Worm (Caenorhabditis elegans) whole organism, L3 larva: ENCODE results near the gene irld-14.

ENCODE experiments used
- R02D3.7 ChIP-seq: fragments of 150-350 bp; optimal IDR thresholded peaks from 2 replicates; lab custom pipeline; 2014; ENCODE audit warnings: missing biosample characterization, missing genetic modification characterization
- ZK546.5 ChIP-seq: sonication (generic microtip); optimal IDR thresholded peaks from 2 replicates; lab custom pipeline; 2017; ENCODE audit warnings: missing biosample characterization, missing genetic modification characterization
- ceh-16 ChIP-seq: sonication (generic microtip); optimal IDR thresholded peaks from 2 replicates; lab custom pipeline; 2017; ENCODE audit warnings: missing biosample characterization, missing genetic modification characterization
- ceh-28 ChIP-seq: fragments of 150-350 bp; optimal IDR thresholded peaks from 2 replicates; lab custom pipeline; 2014; ENCODE audit warnings: missing biosample characterization, missing genetic modification reagents, missing genetic modification characterization
- ceh-82 ChIP-seq: fragments of 150-350 bp; optimal IDR thresholded peaks from 2 replicates; lab custom pipeline; 2014; ENCODE audit warnings: missing biosample characterization, missing genetic modification characterization
- daf-12 ChIP-seq: fragments of 150-350 bp; optimal IDR thresholded peaks from 2 replicates; lab custom pipeline; 2014; ENCODE audit warnings: missing biosample characterization, missing genetic modification reagents, missing genetic modification characterization
- egl-5 ChIP-seq: fragments of 150-350 bp; optimal IDR thresholded peaks from 2 replicates; lab custom pipeline; 2017; ENCODE audit warnings: missing biosample characterization, missing genetic modification reagents, missing genetic modification characterization, inconsistent platforms
- elt-1 ChIP-seq: fragments of 150-350 bp; optimal IDR thresholded peaks from 2 replicates; lab custom pipeline; 2014; ENCODE audit warnings: missing biosample characterization, missing genetic modification characterization
- elt-2 ChIP-seq: sonication (generic microtip); optimal IDR thresholded peaks from 2 replicates; lab custom pipeline; 2016; ENCODE audit warnings: missing genetic modification reagents, mild to moderate bottlenecking, missing genetic modification characterization, missing compliant biosample characterization
- eor-1 ChIP-seq, 2 experiments: fragments of 150-350 bp; optimal IDR thresholded peaks; 2 replicates each; lab custom pipeline; 2014 to 2018; ENCODE audit warnings: missing biosample characterization in 2 of 2, missing genetic modification characterization in 2 of 2
- fkh-10 ChIP-seq: sonication (generic microtip); optimal IDR thresholded peaks from 2 replicates; lab custom pipeline; 2017; ENCODE audit warnings: missing biosample characterization, missing genetic modification reagents, missing genetic modification characterization
- fkh-2 ChIP-seq: fragments of 150-350 bp; optimal IDR thresholded peaks from 2 replicates; lab custom pipeline; 2014; ENCODE audit warnings: missing biosample characterization, missing genetic modification reagents, missing genetic modification characterization
- fos-1 ChIP-seq: fragments of 150-350 bp; optimal IDR thresholded peaks from 2 replicates; lab custom pipeline; 2014; ENCODE audit warnings: missing biosample characterization, missing genetic modification characterization
- hmg-11 ChIP-seq: sonication (generic microtip); optimal IDR thresholded peaks from 2 replicates; lab custom pipeline; 2016; ENCODE audit warnings: missing genetic modification characterization, missing compliant biosample characterization
- lin-39 ChIP-seq: fragments of 150-350 bp; optimal IDR thresholded peaks from 2 replicates; lab custom pipeline; 2018; ENCODE audit warnings: missing biosample characterization, missing genetic modification reagents, missing genetic modification characterization
- mml-1 ChIP-seq: fragments of 150-350 bp; sonication (generic microtip); optimal IDR thresholded peaks from 3 replicates; lab custom pipeline; 2014; ENCODE audit warnings: missing biosample characterization, missing genetic modification characterization
- nfya-1 ChIP-seq: sonication (generic microtip); optimal IDR thresholded peaks from 2 replicates; lab custom pipeline; 2017; ENCODE audit warnings: missing genetic modification characterization, mild to moderate bottlenecking, missing compliant biosample characterization, antibody characterized with exemption, moderate library complexity; ENCODE audit not compliant: insufficient read depth
- nhr-11 ChIP-seq: fragments of 150-350 bp; optimal IDR thresholded peaks from 2 replicates; lab custom pipeline; 2014; ENCODE audit warnings: missing biosample characterization, missing genetic modification characterization
- nhr-23 ChIP-seq: fragments of 150-350 bp; optimal IDR thresholded peaks from 2 replicates; lab custom pipeline; 2014; ENCODE audit warnings: missing biosample characterization, missing genetic modification reagents, missing genetic modification characterization
- nhr-237 ChIP-seq: fragments of 150-350 bp; optimal IDR thresholded peaks from 2 replicates; lab custom pipeline; 2014; ENCODE audit warnings: missing biosample characterization, missing genetic modification characterization
- nhr-25 ChIP-seq: sonication (generic microtip); optimal IDR thresholded peaks from 2 replicates; lab custom pipeline; 2017; ENCODE audit warnings: missing biosample characterization, missing genetic modification characterization
- nhr-28 ChIP-seq: fragments of 150-350 bp; optimal IDR thresholded peaks from 2 replicates; lab custom pipeline; 2014; ENCODE audit warnings: missing biosample characterization, missing genetic modification characterization
- nhr-43 ChIP-seq: sonication (generic microtip); optimal IDR thresholded peaks from 2 replicates; lab custom pipeline; 2016; ENCODE audit warnings: mild to moderate bottlenecking, missing genetic modification characterization, missing compliant biosample characterization; ENCODE audit not compliant: poor library complexity, severe bottlenecking
- nhr-67 ChIP-seq: fragments of 150-350 bp; optimal IDR thresholded peaks from 2 replicates; lab custom pipeline; 2014; ENCODE audit warnings: missing biosample characterization, missing genetic modification characterization
- nhr-76 ChIP-seq: fragments of 150-350 bp; sonication (generic microtip); optimal IDR thresholded peaks from 5 replicates; lab custom pipeline; 2014; ENCODE audit warnings: missing biosample characterization, missing genetic modification characterization
- pha-4 ChIP-seq: fragments of 150-350 bp; optimal IDR thresholded peaks from 2 replicates; lab custom pipeline; 2014; ENCODE audit warnings: missing biosample characterization, missing genetic modification reagents, missing genetic modification characterization
- pqm-1 ChIP-seq: fragments of 150-350 bp; optimal IDR thresholded peaks from 2 replicates; lab custom pipeline; 2017; ENCODE audit warnings: missing biosample characterization, missing genetic modification characterization, inconsistent platforms
- skn-1 ChIP-seq: fragments of 150-350 bp; optimal IDR thresholded peaks from 2 replicates; lab custom pipeline; 2014; ENCODE audit warnings: missing biosample characterization, missing genetic modification characterization
- unc-39 ChIP-seq: sonication (generic microtip); optimal IDR thresholded peaks from 4 replicates; lab custom pipeline; 2017; ENCODE audit warnings: missing biosample characterization, missing genetic modification characterization
- unc-62 ChIP-seq: fragments of 150-350 bp; sonication (generic microtip); optimal IDR thresholded peaks from 4 replicates; lab custom pipeline; 2014; ENCODE audit warnings: missing biosample characterization, missing genetic modification reagents, missing genetic modification characterization
- zag-1 ChIP-seq: fragments of 150-350 bp; optimal IDR thresholded peaks from 2 replicates; lab custom pipeline; 2014; ENCODE audit warnings: missing biosample characterization, missing genetic modification characterization
- ztf-11 ChIP-seq: fragments of 150-350 bp; optimal IDR thresholded peaks from 2 replicates; lab custom pipeline; 2014; ENCODE audit warnings: missing biosample characterization, missing genetic modification characterization

The irld-14 gene

ce11 chrV:15014164-15014563 lies 17.8 kb downstream of the irld-14 start, which contains the start of gene obr-2:
TSS of gene obr-2 (minus strand) at chrV:15014264.
- TF ChIP-seq eor-1 (tag; optimal IDR thresholded peaks at IDR 0.05; lab: Kevin White, UChicago): no peak
- TF ChIP-seq nhr-11: no peak
- no peak for TF ChIP-seq nhr-237 (tag; lab: Kevin White, UChicago)
- TF ChIP-seq mml-1 (tag; lab: Kevin White, UChicago): no peak
- TF ChIP-seq ceh-82 (tag; lab: Kevin White, UChicago): no peak
- TF ChIP-seq nhr-76 (tag; lab: Kevin White, UChicago): no peak
- TF ChIP-seq daf-12 (tag; lab: Kevin White, UChicago): no peak
- no peak for TF ChIP-seq pha-4 (tag; lab: Kevin White, UChicago)
- no peak for TF ChIP-seq ceh-28
- TF ChIP-seq R02D3.7 (tag; lab: Kevin White, UChicago): no peak
- TF ChIP-seq ztf-11: no peak
- TF ChIP-seq elt-1 (tag; lab: Kevin White, UChicago): no peak
- TF ChIP-seq fkh-10: no peak
- no peak for TF ChIP-seq ceh-16 (tag; lab: Kevin White, UChicago)
- no peak for TF ChIP-seq nhr-43 (tag; lab: Kevin White, UChicago)
- TF ChIP-seq nfya-1 (tag; lab: Kevin White, UChicago): no peak
- no peak for TF ChIP-seq nhr-67
- no peak for TF ChIP-seq nhr-23
- no peak for TF ChIP-seq nhr-28 (tag; lab: Kevin White, UChicago)
- TF ChIP-seq, all 47 proteins: peak for 0

ce11 chrV:15015799-15016198 lies 19.5 kb downstream of the irld-14 start:
- TF ChIP-seq nhr-25 (tag; lab: Kevin White, UChicago) (peak; percentile 69), mml-1 (tag; lab: Kevin White, UChicago) (no peak), ZK546.5 (tag; lab: Kevin White, UChicago) (no peak)
- TF ChIP-seq, all 47 proteins: peak for 1

ce11 chrV:15016795-15017429 lies 20.6 kb downstream of the irld-14 start:
- peak; percentile 19 for TF ChIP-seq nhr-25 (tag; lab: Kevin White, UChicago)
- TF ChIP-seq egl-5: peak; percentile 1
- TF ChIP-seq ZK546.5 (tag; lab: Kevin White, UChicago): no peak
- peak; percentile 94 for TF ChIP-seq pha-4 (tag; lab: Kevin White, UChicago)

ce11 chrV:15020229-15020628 lies 23.9 kb downstream of the irld-14 start, which contains the start of gene F14H8.2:
TSS of gene F14H8.2 (minus strand) at chrV:15020329.
- TF ChIP-seq zag-1 (tag; lab: Kevin White, UChicago): no peak
- no peak for TF ChIP-seq nhr-67
- no peak for TF ChIP-seq skn-1
- TF ChIP-seq ceh-28: no peak
- no peak for TF ChIP-seq hmg-11 (tag; lab: Kevin White, UChicago)
- no peak for TF ChIP-seq lin-39 (tag; lab: Kevin White, UChicago)
- no peak for TF ChIP-seq fkh-2 (tag; lab: Kevin White, UChicago)
- no peak for TF ChIP-seq unc-39 (tag; lab: Kevin White, UChicago)
- TF ChIP-seq elt-2 (tag; lab: Kevin White, UChicago): no peak
- TF ChIP-seq egl-5: no peak
- no peak for TF ChIP-seq elt-1 (tag; lab: Kevin White, UChicago)
- TF ChIP-seq nhr-237 (tag; lab: Kevin White, UChicago): no peak
- TF ChIP-seq ceh-16 (tag; lab: Kevin White, UChicago): no peak
- TF ChIP-seq nfya-1 (tag; lab: Kevin White, UChicago): no peak
- TF ChIP-seq nhr-76 (tag; lab: Kevin White, UChicago): no peak
- no peak for TF ChIP-seq fos-1
- TF ChIP-seq pqm-1 (tag; lab: Kevin White, UChicago): no peak
- no peak for TF ChIP-seq unc-62 (GFP tag; lab: Kevin White, UChicago)
- TF ChIP-seq ceh-82 (tag; lab: Kevin White, UChicago): no peak
- TF ChIP-seq, all 47 proteins: peak for 0

- TF ChIP-seq eor-1 (tag; optimal IDR thresholded peaks at IDR 0.05; lab: Kevin White, UChicago): no peak
- no peak for TF ChIP-seq nhr-76 (tag; lab: Kevin White, UChicago)
- TF ChIP-seq pha-4 (tag; lab: Kevin White, UChicago): no peak
- no peak for TF ChIP-seq nhr-67
- no peak for TF ChIP-seq egl-5
Observed at ce11 chrV:15020732-15021131, 24.4 kb downstream of the irld-14 start, which contains the start of gene F14H8.5. TSS of gene F14H8.5 (plus strand) at chrV:15021032.
